Fruit fly (Drosophila melanogaster) whole organism, wandering third instar larva: ENCODE results near the gene Fdx2.

Experiments
- Abd-B ChIP-seq: fragments of >200 bp; optimal IDR thresholded peaks from 2 replicates; lab custom pipeline; 2017; ENCODE audit warnings: missing biosample characterization, missing genetic modification characterization
- Dfd ChIP-seq: fragments of >200 bp; optimal IDR thresholded peaks from 2 replicates; lab custom pipeline; 2017; ENCODE audit warnings: missing biosample characterization, missing genetic modification characterization
- Dif ChIP-seq: fragments of 200-275, 200-300 bp; sonication (Bioruptor generic); optimal IDR thresholded peaks from 2 replicates; lab custom pipeline; 2018; ENCODE audit warnings: missing biosample characterization, missing genetic modification characterization; ENCODE audit not compliant: partially characterized antibody
- Hnf4 ChIP-seq: fragments of 200-800 bp; sonication (Bioruptor generic); optimal IDR thresholded peaks from 2 replicates; lab custom pipeline; 2016; ENCODE audit warnings: missing biosample characterization, mild to moderate bottlenecking, missing genetic modification characterization
- Jra ChIP-seq: sonication (Bioruptor generic); optimal IDR thresholded peaks from 2 replicates; lab custom pipeline; 2016; ENCODE audit warnings: missing biosample characterization, missing genetic modification characterization
- OdsH ChIP-seq: fragments of 200-800 bp; sonication (Bioruptor generic); optimal IDR thresholded peaks from 2 replicates; lab custom pipeline; 2016; ENCODE audit warnings: missing biosample characterization, mild to moderate bottlenecking, missing genetic modification characterization
- br ChIP-seq: fragments of 200-800 bp; sonication (Bioruptor generic); optimal IDR thresholded peaks from 2 replicates; lab custom pipeline; 2016; ENCODE audit warnings: missing biosample characterization, missing genetic modification characterization
- dmrt93B ChIP-seq: fragments of 200-800 bp; sonication (Bioruptor generic); optimal IDR thresholded peaks from 2 replicates; lab custom pipeline; 2018; ENCODE audit warnings: missing biosample characterization, mild to moderate bottlenecking, missing genetic modification characterization
- foxo ChIP-seq, 2 experiments: fragments of 200-800 bp; sonication (Bioruptor generic); optimal IDR thresholded peaks; 2 replicates in 1 of 2; 3 replicates in 1 of 2; lab custom pipeline; 2016 to 2017; ENCODE audit warnings: missing biosample characterization in 2 of 2, missing genetic modification characterization in 2 of 2
- h ChIP-seq: fragments of 200-800 bp; sonication (Bioruptor generic); optimal IDR thresholded peaks from 3 replicates; lab custom pipeline; 2016; ENCODE audit warnings: missing biosample characterization, mild to moderate bottlenecking, missing genetic modification characterization
- lola ChIP-seq: fragments of >200 bp; optimal IDR thresholded peaks from 2 replicates; lab custom pipeline; 2017; ENCODE audit warnings: missing biosample characterization, missing genetic modification characterization
- pan ChIP-seq: fragments of >200 bp; optimal IDR thresholded peaks from 2 replicates; lab custom pipeline; 2017
- psq ChIP-seq: fragments of 200-800 bp; sonication (Bioruptor generic); optimal IDR thresholded peaks from 3 replicates; lab custom pipeline; 2017; ENCODE audit warnings: missing biosample characterization, mild to moderate bottlenecking, missing genetic modification characterization, moderate library complexity
- sage ChIP-seq: fragments of 200-800 bp; sonication (Bioruptor generic); optimal IDR thresholded peaks from 2 replicates; lab custom pipeline; 2016; ENCODE audit warnings: missing biosample characterization, mild to moderate bottlenecking, missing genetic modification characterization

dm6 chr3L:4322032-4322617 is 29.8 kb downstream of the Fdx2 start, which contains the start of gene CG15014:
- TF ChIP-seq Dif (GFP tag; lab: Kevin White, UChicago) = no peak
- no peak for TF ChIP-seq Hnf4
- no peak for TF ChIP-seq Jra (GFP tag; lab: Kevin White, UChicago)
- no peak for TF ChIP-seq OdsH (GFP tag; lab: Kevin White, UChicago)
- no peak for TF ChIP-seq psq
- no peak for TF ChIP-seq h
- TF ChIP-seq lola (GFP tag; lab: Kevin White, UChicago) = no peak
- TF ChIP-seq pan (lab: Kevin White, UChicago) = no peak
- no peak for TF ChIP-seq Abd-B (GFP tag; lab: Kevin White, UChicago)
- TF ChIP-seq foxo (GFP tag; optimal IDR thresholded peaks at IDR 0.05; lab: Kevin White, UChicago) = no peak
- no peak for TF ChIP-seq br
- TF ChIP-seq dmrt93B (GFP tag; lab: Kevin White, UChicago) = no peak
- TF ChIP-seq Dfd (GFP tag; lab: Kevin White, UChicago) = no peak
- TF ChIP-seq sage (GFP tag; lab: Kevin White, UChicago) = no peak
